Fruit fly (Drosophila melanogaster) whole organism, embryonic: ENCODE measurements around the gene CG1983.

Source experiments
- Asciz ChIP-seq: fragments of 200-800 bp; sonication (Bioruptor generic); optimal IDR thresholded peaks from 2 replicates; lab custom pipeline; 2017; ENCODE audit warnings: missing biosample characterization, mild to moderate bottlenecking, missing genetic modification characterization, missing genetic modification reagents
- CG10321 ChIP-seq: fragments of 200-800 bp; sonication (Bioruptor generic); IDR thresholded peaks from 2 replicates; pipeline ENCODE4 v1.3.6; 2022; ENCODE audit warnings: missing biosample characterization, missing genetic modification characterization
- CG13624 ChIP-seq: fragments of 200-800 bp; sonication (Bioruptor generic); optimal IDR thresholded peaks from 2 replicates; lab custom pipeline; 2016; ENCODE audit warnings: missing biosample characterization, missing genetic modification characterization
- CG14050 ChIP-seq: fragments of 200-800 bp; sonication (Bioruptor generic); IDR thresholded peaks from 3 replicates; pipeline ENCODE4 v1.3.6; 2022; ENCODE audit warnings: missing biosample characterization, missing genetic modification characterization
- CG17385 ChIP-seq: fragments of 200-800 bp; sonication (Bioruptor generic); optimal IDR thresholded peaks from 3 replicates; lab custom pipeline; 2018; ENCODE audit warnings: missing biosample characterization, mild to moderate bottlenecking, missing genetic modification characterization
- CG17612 ChIP-seq: fragments of 200-800 bp; sonication (Bioruptor generic); IDR thresholded peaks from 2 replicates; pipeline ENCODE4 v1.3.6; 2022; ENCODE audit warnings: missing biosample characterization, missing genetic modification characterization
- CG17912 ChIP-seq: fragments of 200-800 bp; sonication (Bioruptor generic); optimal IDR thresholded peaks from 2 replicates; lab custom pipeline; 2018; ENCODE audit warnings: missing biosample characterization, mild to moderate bottlenecking, missing genetic modification characterization
- CG18764 ChIP-seq: fragments of 200-800 bp; sonication (Bioruptor generic); optimal IDR thresholded peaks from 3 replicates; lab custom pipeline; 2016; ENCODE audit warnings: missing biosample characterization, missing genetic modification characterization
- CG2202 ChIP-seq: fragments of 200-800 bp; sonication (Bioruptor generic); optimal IDR thresholded peaks from 2 replicates; lab custom pipeline; 2018; ENCODE audit warnings: missing biosample characterization, mild to moderate bottlenecking, missing genetic modification characterization
- CG32532 ChIP-seq: fragments of 200-800 bp; sonication (Bioruptor generic); IDR thresholded peaks from 2 replicates; pipeline ENCODE4 v1.3.6; 2022; ENCODE audit warnings: missing biosample characterization, missing genetic modification characterization
- CG3726 ChIP-seq: fragments of 200-800 bp; sonication (Bioruptor generic); IDR thresholded peaks from 3 replicates; pipeline ENCODE4, ENCODE4 v1.3.6; 2022; ENCODE audit warnings: missing biosample characterization, missing genetic modification characterization
- CG43689 ChIP-seq: fragments of 200-800 bp; sonication (Bioruptor generic); IDR thresholded peaks from 2 replicates; pipeline ENCODE4 v1.3.6; 2022; ENCODE audit warnings: missing biosample characterization, missing genetic modification characterization
- CG5953 ChIP-seq: fragments of 200-800 bp; sonication (Bioruptor generic); IDR thresholded peaks from 2 replicates; pipeline ENCODE4 v1.3.6; 2022; ENCODE audit warnings: missing biosample characterization, missing genetic modification characterization
- CG8388 ChIP-seq: fragments of 200-800 bp; sonication (Bioruptor generic); optimal IDR thresholded peaks from 2 replicates; lab custom pipeline; 2019; ENCODE audit warnings: missing biosample characterization, mild to moderate bottlenecking, missing genetic modification characterization, moderate library complexity
- CG8944 ChIP-seq: fragments of 200-800 bp; sonication (Bioruptor generic); optimal IDR thresholded peaks from 3 replicates; lab custom pipeline; 2016; ENCODE audit warnings: missing biosample characterization, missing genetic modification characterization
- Chrac-16 ChIP-seq: fragments of 200-800 bp; sonication (Bioruptor generic); optimal IDR thresholded peaks from 3 replicates; lab custom pipeline; 2016; ENCODE audit warnings: missing biosample characterization, missing genetic modification characterization
- CkIIα-i1 ChIP-seq: fragments of 200-800 bp; sonication (Bioruptor generic); IDR thresholded peaks from 2 replicates; pipeline ENCODE4 v1.3.6; 2022; ENCODE audit warnings: missing biosample characterization, missing genetic modification characterization
- Dek ChIP-seq: fragments of 200-800 bp; sonication (Bioruptor generic); optimal IDR thresholded peaks from 3 replicates; lab custom pipeline; 2019; ENCODE audit warnings: missing biosample characterization, mild to moderate bottlenecking, missing genetic modification characterization, moderate library complexity
- Doc3 ChIP-seq: fragments of 200-800 bp; sonication (Bioruptor generic); IDR thresholded peaks from 3 replicates; pipeline ENCODE4 v1.3.6; 2022; ENCODE audit warnings: missing biosample characterization, missing genetic modification characterization; ENCODE audit not compliant: partially characterized antibody
- Dref ChIP-seq: fragments of 200-800 bp; sonication (Bioruptor generic); IDR thresholded peaks from 2 replicates; pipeline ENCODE4 v1.3.6; 2022; ENCODE audit warnings: missing biosample characterization, missing genetic modification characterization
- Drgx ChIP-seq: fragments of 200-800 bp; sonication (Bioruptor generic); IDR thresholded peaks from 2 replicates; pipeline ENCODE4 v1.3.6; 2022; ENCODE audit warnings: missing biosample characterization, missing genetic modification characterization
- Ets97D ChIP-seq: fragments of 200-800 bp; sonication (Bioruptor generic); optimal IDR thresholded peaks from 3 replicates; lab custom pipeline; 2016; ENCODE audit warnings: missing biosample characterization, missing genetic modification characterization
- Hmx ChIP-seq: fragments of 200-800 bp; sonication (Bioruptor generic); optimal IDR thresholded peaks from 2 replicates; lab custom pipeline; 2016; ENCODE audit warnings: missing biosample characterization, missing genetic modification characterization
- Hr78 ChIP-seq, 2 experiments: fragments of 200-800 bp in 1 of 2; fragments of >200 bp in 1 of 2; sonication (Bioruptor generic) in 1 of 2; optimal IDR thresholded peaks; 2 replicates each; lab custom pipeline; 2017 to 2019; ENCODE audit warnings: missing biosample characterization in 2 of 2, missing genetic modification characterization in 2 of 2, mild to moderate bottlenecking in 1 of 2, moderate library complexity in 1 of 2
- Max ChIP-seq: fragments of 200-800 bp; sonication (Bioruptor generic); optimal IDR thresholded peaks from 2 replicates; lab custom pipeline; 2016; ENCODE audit warnings: missing biosample characterization, mild to moderate bottlenecking, missing genetic modification characterization
- Nf-YA ChIP-seq: fragments of 200-800 bp; sonication (Bioruptor generic); IDR thresholded peaks from 2 replicates; pipeline ENCODE4 v1.3.6; 2022; ENCODE audit warnings: missing biosample characterization, missing genetic modification characterization
- Usf ChIP-seq: fragments of 200-800 bp; sonication (Bioruptor generic); optimal IDR thresholded peaks from 2 replicates; lab custom pipeline; 2017; ENCODE audit warnings: missing genotype, missing biosample characterization, missing genetic modification characterization
- aop ChIP-seq: fragments of 200-800 bp; sonication (Bioruptor generic); IDR thresholded peaks from 2 replicates; pipeline ENCODE4 v1.3.6; 2022; ENCODE audit warnings: missing biosample characterization, missing genetic modification characterization
- ase ChIP-seq: fragments of 200-800 bp; sonication (Bioruptor generic); IDR thresholded peaks from 3 replicates; pipeline ENCODE4 v1.3.6; 2022; ENCODE audit warnings: missing biosample characterization, missing genetic modification characterization
- ato ChIP-seq: fragments of 200-800 bp; sonication (Bioruptor generic); IDR thresholded peaks from 2 replicates; pipeline ENCODE4 v1.3.6; 2022; ENCODE audit warnings: missing biosample characterization, missing genetic modification characterization; ENCODE audit not compliant: partially characterized antibody
- az2 ChIP-seq: fragments of 200-800 bp; sonication (Bioruptor generic); optimal IDR thresholded peaks from 3 replicates; lab custom pipeline; 2016; ENCODE audit warnings: missing biosample characterization, missing genetic modification characterization
- chinmo ChIP-seq: fragments of 200-800 bp; sonication (Bioruptor generic); IDR thresholded peaks from 4 replicates; pipeline ENCODE4 v1.3.6; 2022; ENCODE audit warnings: missing biosample characterization, missing genetic modification characterization; ENCODE audit not compliant: partially characterized antibody
- crol ChIP-seq: fragments of 200-800 bp; sonication (Bioruptor generic); IDR thresholded peaks from 2 replicates; pipeline ENCODE4 v1.3.6; 2022; ENCODE audit warnings: missing biosample characterization, missing genetic modification characterization
- dm ChIP-seq: fragments of 200-800 bp; sonication (Bioruptor generic); optimal IDR thresholded peaks from 3 replicates; lab custom pipeline; 2016; ENCODE audit warnings: missing biosample characterization, missing genetic modification characterization
- emc ChIP-seq: fragments of 200-800 bp; sonication (Bioruptor generic); optimal IDR thresholded peaks from 2 replicates; lab custom pipeline; 2016; ENCODE audit warnings: missing biosample characterization, missing genetic modification characterization
- gsb-n ChIP-seq: fragments of 200-800 bp; sonication (Bioruptor generic); optimal IDR thresholded peaks from 3 replicates; lab custom pipeline; 2018; ENCODE audit warnings: missing biosample characterization, mild to moderate bottlenecking, missing genetic modification characterization
- ham ChIP-seq: fragments of 200-800 bp; sonication (Bioruptor generic); IDR thresholded peaks from 2 replicates; pipeline ENCODE4 v1.3.6; 2022; ENCODE audit warnings: missing biosample characterization, missing genetic modification characterization
- her ChIP-seq: fragments of 200-800 bp; sonication (Bioruptor generic); optimal IDR thresholded peaks from 2 replicates; lab custom pipeline; 2016; ENCODE audit warnings: missing biosample characterization, missing genetic modification characterization
- hth ChIP-seq: fragments of >200 bp; optimal IDR thresholded peaks from 2 replicates; lab custom pipeline; 2017; ENCODE audit warnings: inconsistent platforms
- kah ChIP-seq: fragments of 200-800 bp; sonication (Bioruptor generic); optimal IDR thresholded peaks from 2 replicates; lab custom pipeline; 2018; ENCODE audit warnings: missing biosample characterization, mild to moderate bottlenecking, missing genetic modification characterization
- ken ChIP-seq: fragments of 200-800 bp; sonication (Bioruptor generic); IDR thresholded peaks from 3 replicates; pipeline ENCODE4 v1.3.6; 2022; ENCODE audit warnings: missing biosample characterization, missing genetic modification characterization
- lbe ChIP-seq: fragments of 200-800 bp; sonication (Bioruptor generic); optimal IDR thresholded peaks from 2 replicates; lab custom pipeline; 2016; ENCODE audit warnings: missing biosample characterization, mild to moderate bottlenecking, missing genetic modification characterization
- lola ChIP-seq, 3 experiments: fragments of >200 bp in 2 of 3; fragments of 200-800 bp in 1 of 3; sonication (Bioruptor generic) in 1 of 3; optimal IDR thresholded peaks; 2 replicates each; lab custom pipeline; 2017 to 2019; ENCODE audit warnings: missing biosample characterization in 3 of 3, missing genetic modification characterization in 3 of 3, mild to moderate bottlenecking in 1 of 3, moderate library complexity in 1 of 3
- phol ChIP-seq: fragments of 200-800 bp; sonication (Bioruptor generic); optimal IDR thresholded peaks from 3 replicates; lab custom pipeline; 2018; ENCODE audit warnings: missing biosample characterization, mild to moderate bottlenecking, missing genetic modification characterization, moderate library complexity
- sisA ChIP-seq: fragments of 200-800 bp; sonication (Bioruptor generic); IDR thresholded peaks from 2 replicates; pipeline ENCODE4 v1.3.6; 2022; ENCODE audit warnings: missing biosample characterization, missing genetic modification characterization
- tna ChIP-seq: fragments of 200-800 bp; sonication (Bioruptor generic); IDR thresholded peaks from 2 replicates; pipeline ENCODE4 v1.3.6; 2022; ENCODE audit warnings: missing biosample characterization, missing genetic modification characterization; ENCODE audit not compliant: partially characterized antibody
- ttk ChIP-seq: fragments of 200-800 bp; sonication (Bioruptor generic); IDR thresholded peaks from 2 replicates; pipeline ENCODE4 v2.1.2; 2022; ENCODE audit warnings: missing biosample characterization, missing genetic modification characterization
- tup ChIP-seq: fragments of 200-800 bp; sonication (Bioruptor generic); optimal IDR thresholded peaks from 2 replicates; lab custom pipeline; 2016; ENCODE audit warnings: missing biosample characterization, mild to moderate bottlenecking, missing genetic modification characterization, moderate library complexity
- zfh2 ChIP-seq: fragments of 200-800 bp; sonication (Bioruptor generic); optimal IDR thresholded peaks from 2 replicates; lab custom pipeline; 2016; ENCODE audit warnings: missing biosample characterization, missing genetic modification characterization

Gene CG1983

DNA sequence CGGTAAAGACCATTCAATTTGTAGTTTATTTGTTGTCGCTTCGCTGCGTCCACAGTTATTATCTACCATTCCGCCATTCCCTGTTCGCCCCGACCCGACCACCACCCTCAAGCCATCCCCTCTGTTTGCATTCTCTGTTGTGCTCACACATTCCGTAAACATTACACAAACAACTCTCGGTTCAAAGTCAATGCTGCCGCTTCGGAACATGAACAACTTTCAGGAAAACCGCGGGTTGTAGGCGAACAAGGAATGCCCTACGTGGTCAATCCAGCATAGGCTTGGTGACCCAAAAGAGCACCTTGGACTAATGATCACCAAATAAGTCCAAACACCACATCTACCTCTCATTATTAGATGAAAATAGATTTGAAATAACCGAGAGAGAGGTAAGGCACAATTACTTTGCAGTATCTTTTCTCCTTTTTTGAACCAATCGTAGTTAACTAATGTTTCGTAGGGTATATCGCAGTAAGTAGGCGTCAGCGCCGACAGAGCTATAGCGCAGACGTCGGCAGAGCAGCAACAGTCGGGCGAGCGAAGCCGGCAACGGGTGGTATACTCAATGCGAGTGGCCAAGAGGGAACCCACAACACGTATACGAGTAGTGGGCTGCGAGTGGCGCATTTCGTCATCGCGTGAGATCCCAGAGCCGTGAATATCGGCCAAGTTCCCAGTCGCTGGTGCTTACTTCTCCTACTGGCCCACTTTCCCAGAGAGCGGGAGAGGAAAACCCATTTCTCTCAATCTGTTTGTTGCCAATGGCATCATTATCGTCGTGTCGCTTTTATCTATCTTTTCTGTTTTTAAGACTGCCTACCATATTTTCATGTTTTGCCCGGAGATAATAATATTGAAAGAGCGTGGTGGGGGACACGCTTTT is 25.8 kb upstream of the CG1983 start (continued):
- TF ChIP-seq Nf-YA (GFP tag; lab: Robert Waterston, UW) (peak; percentile 96), Doc3 (GFP tag; lab: Robert Waterston, UW) (no peak), lola (GFP tag; optimal IDR thresholded peaks at IDR 0.05; lab: Kevin White, UChicago) (peak in 1 of 3 experiments; percentile 81), Max (peak; percentile 97), tup (peak; percentile 95), hth (no peak), Hr78 (GFP tag; optimal IDR thresholded peaks at IDR 0.05; lab: Kevin White, UChicago) (peak in 1 of 2 experiments; percentile 96), Asciz (GFP tag; lab: Kevin White, UChicago) (peak; percentile 95), ase (GFP tag; lab: Robert Waterston, UW) (peak; percentile 92), CG17612 (GFP tag; lab: Robert Waterston, UW) (peak; percentile 83), Usf (GFP tag; lab: Kevin White, UChicago) (peak; percentile 83), ken (peak; percentile 91), CG17912 (GFP tag; lab: Kevin White, UChicago) (peak; percentile 59), CG8388 (peak; percentile 88), Hmx (peak; percentile 93), CG14050 (GFP tag; lab: Robert Waterston, UW) (peak; percentile 96), phol (tag; lab: Kevin White, UChicago) (peak; percentile 96), CkIIα-i1 (peak; percentile 88), Dek (tag; lab: Kevin White, UChicago) (peak; percentile 91), Drgx (peak; percentile 73), zfh2 (GFP tag; lab: Kevin White, UChicago) (peak; percentile 96), CG3726 (peak; percentile 87), CG18764 (peak; percentile 96), Chrac-16 (GFP tag; lab: Kevin White, UChicago) (peak; percentile 89), Ets97D (GFP tag; lab: Kevin White, UChicago) (peak; percentile 93), CG10321 (GFP tag; lab: Robert Waterston, UW) (peak; percentile 53; the same call in 1 of the 2 replicates), sisA (GFP tag; lab: Robert Waterston, UW) (peak; percentile 98), CG13624 (GFP tag; lab: Kevin White, UChicago) (peak; percentile 99), CG5953 (GFP tag; lab: Robert Waterston, UW) (peak; percentile 95), CG8944 (peak; percentile 98), aop (GFP tag; lab: Robert Waterston, UW) (peak; percentile 95), tna (GFP tag; lab: Robert Waterston, UW) (no peak), Dref (no peak), ato (GFP tag; lab: Robert Waterston, UW) (no peak), emc (GFP tag; lab: Kevin White, UChicago) (peak; percentile 97), chinmo (GFP tag; lab: Robert Waterston, UW) (peak; percentile 94), dm (GFP tag; lab: Kevin White, UChicago) (peak; percentile 87), az2 (peak; percentile 93), CG17385 (GFP tag; lab: Kevin White, UChicago) (peak; percentile 84), gsb-n (tag; lab: Kevin White, UChicago) (peak; percentile 76), CG43689 (peak; percentile 92), kah (GFP tag; lab: Kevin White, UChicago) (peak; percentile 85), crol (GFP tag; lab: Robert Waterston, UW) (peak; percentile 100), ttk (GFP tag; lab: Robert Waterston, UW) (peak; percentile 95), ham (GFP tag; lab: Robert Waterston, UW) (peak; percentile 74), lbe (GFP tag; lab: Kevin White, UChicago) (no peak), her (GFP tag; lab: Kevin White, UChicago) (peak; percentile 96), CG32532 (GFP tag; lab: Robert Waterston, UW) (peak; percentile 91), CG2202 (tag; lab: Kevin White, UChicago) (peak; percentile 81)
